Worm (Caenorhabditis elegans): Measurements from ENCODE around the gene C40A11.7.

C40A11.7 gene

DNA sequence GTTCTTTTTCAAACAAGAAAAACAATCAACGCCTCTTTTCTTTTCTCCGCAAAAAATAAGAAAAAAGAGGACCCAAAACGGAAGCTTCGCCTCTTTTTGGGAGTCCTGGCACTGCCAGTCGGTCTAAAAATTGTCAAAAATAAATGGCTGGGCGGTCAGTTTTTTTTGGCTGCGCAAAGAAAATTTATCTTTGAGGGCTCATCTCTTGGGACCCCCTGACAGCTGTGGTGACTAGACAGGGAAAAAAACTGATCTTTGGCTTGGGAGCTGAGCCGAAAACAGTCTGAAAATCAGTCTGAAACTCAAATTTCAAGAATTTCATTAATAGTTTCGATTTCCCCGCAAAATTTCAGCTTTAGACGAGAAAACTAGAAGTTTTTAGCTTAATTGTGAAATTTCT, 40.1 kb upstream of the C40A11.7 start:
- no peak for TF ChIP-seq ceh-82 (tag; optimal IDR thresholded peaks at IDR 0.05)

DNA sequence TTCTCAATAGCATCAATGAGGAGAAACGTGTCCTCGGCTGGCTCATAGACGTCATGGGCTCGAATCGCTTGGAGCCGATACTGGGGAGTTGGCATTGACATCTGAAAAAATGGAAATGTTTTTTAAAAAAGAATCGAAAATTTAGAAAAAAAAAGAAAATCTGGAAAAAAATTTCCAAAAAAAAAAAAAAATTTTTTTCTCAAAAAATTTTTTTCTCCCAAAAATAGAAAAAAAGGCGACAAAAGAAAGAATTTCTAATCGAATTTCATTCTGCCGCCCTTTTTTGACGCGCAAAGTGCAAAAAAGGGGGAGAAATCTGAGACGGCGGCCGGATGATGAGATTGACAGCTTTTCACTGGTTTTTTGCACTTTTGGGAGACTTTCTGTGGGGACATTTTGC, 39.0 kb upstream of the C40A11.7 start, which contains the start of gene mtq-2:
Gene mtq-2, minus strand, starts transcription at position 101 of the 400 bp plus-strand sequence.
- no peak for TF ChIP-seq skn-1 (tag; optimal IDR thresholded peaks at IDR 0.05)
- no peak for TF ChIP-seq ztf-11 (tag; optimal IDR thresholded peaks at IDR 0.05)
- no peak for TF ChIP-seq lin-39 (tag; optimal IDR thresholded peaks at IDR 0.05)
- TF ChIP-seq nhr-12 (tag; optimal IDR thresholded peaks at IDR 0.05), result no peak
- TF ChIP-seq zag-1 (tag; optimal IDR thresholded peaks at IDR 0.05), result no peak
- TF ChIP-seq ZK546.5 (tag; optimal IDR thresholded peaks at IDR 0.05), result no peak
- TF ChIP-seq nhr-23 (tag; optimal IDR thresholded peaks at IDR 0.05), result no peak
- TF ChIP-seq nhr-77 (tag; optimal IDR thresholded peaks at IDR 0.05), result no peak
- no peak for TF ChIP-seq elt-1 (tag; optimal IDR thresholded peaks at IDR 0.05)
- TF ChIP-seq sma-3 (GFP tag; optimal IDR thresholded peaks at IDR 0.05), result no peak
- no peak for TF ChIP-seq nhr-21 (tag; optimal IDR thresholded peaks at IDR 0.05)
- no peak for TF ChIP-seq mab-5 (tag; optimal IDR thresholded peaks at IDR 0.05)
- TF ChIP-seq Y55F3AM.14 (GFP tag; optimal IDR thresholded peaks at IDR 0.05), result no peak
- no peak for TF ChIP-seq sem-4 (tag; optimal IDR thresholded peaks at IDR 0.05)
- TF ChIP-seq mdl-1 (tag; optimal IDR thresholded peaks at IDR 0.05), result no peak

DNA sequence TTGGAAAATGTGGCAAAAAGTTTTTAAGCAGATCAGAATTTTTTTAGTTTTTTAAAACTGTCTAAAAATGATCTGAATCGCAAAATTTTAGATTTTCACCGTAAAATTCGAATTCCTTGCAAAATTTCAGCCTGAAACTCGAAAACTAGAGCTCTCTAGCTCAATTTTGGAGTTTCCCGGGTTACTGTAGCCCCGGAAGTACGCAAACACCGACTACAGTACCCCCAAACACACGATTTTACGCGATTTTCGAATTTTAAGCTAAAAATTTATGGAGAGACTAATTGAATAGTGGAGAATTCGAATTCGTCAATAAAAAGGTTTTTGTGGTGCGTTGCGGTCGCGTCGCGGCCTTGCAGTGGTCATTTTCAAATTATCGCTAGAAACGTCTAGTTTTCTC, 36.3 kb upstream of the C40A11.7 start:
- no peak for TF ChIP-seq skn-1 (tag; optimal IDR thresholded peaks at IDR 0.05)
- no peak for TF ChIP-seq nhr-6 (tag; optimal IDR thresholded peaks at IDR 0.05)
- no peak for TF ChIP-seq lin-11 (tag; optimal IDR thresholded peaks at IDR 0.05)
- TF ChIP-seq lsy-2 (tag; optimal IDR thresholded peaks at IDR 0.05), result peak in 1 of 2 experiments; percentile 31
- TF ChIP-seq dmd-4 (tag; optimal IDR thresholded peaks at IDR 0.05), result no peak
- TF ChIP-seq nhr-23 (tag; optimal IDR thresholded peaks at IDR 0.05), result no peak

DNA sequence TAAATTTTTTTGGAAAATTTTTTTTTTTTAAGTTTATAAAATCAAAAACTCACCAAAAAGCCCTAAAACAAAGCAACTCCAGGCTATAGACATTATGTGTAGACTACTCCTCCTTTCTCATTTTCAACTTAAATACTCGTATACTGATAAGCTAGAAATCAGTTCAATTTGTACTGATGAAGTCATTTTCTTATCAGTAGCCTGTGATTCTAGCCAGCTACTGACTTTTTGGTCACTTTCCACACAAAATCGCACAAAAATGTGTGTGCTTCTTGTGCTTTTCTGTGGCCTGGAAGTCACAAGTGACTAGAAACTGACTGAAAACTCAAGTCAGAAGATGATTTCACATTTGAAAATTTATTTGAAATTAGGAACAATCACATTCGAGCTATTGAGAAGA, 35.9 kb upstream of the C40A11.7 start, which contains the start of gene gba-2:
Gene gba-2, minus strand, starts transcription at position 106 of the 400 bp plus-strand sequence.
- TF ChIP-seq lin-39 (tag; optimal IDR thresholded peaks at IDR 0.05) (no peak), mbf-1 (tag; optimal IDR thresholded peaks at IDR 0.05) (no peak), sma-9 (GFP tag; optimal IDR thresholded peaks at IDR 0.05) (peak; percentile 31), sma-9 (tag; optimal IDR thresholded peaks at IDR 0.05) (no peak), gmeb-1 (tag; optimal IDR thresholded peaks at IDR 0.05) (no peak), mab-5 (tag; optimal IDR thresholded peaks at IDR 0.05) (no peak), fos-1 (tag; optimal IDR thresholded peaks at IDR 0.05) (peak; percentile 66)

DNA sequence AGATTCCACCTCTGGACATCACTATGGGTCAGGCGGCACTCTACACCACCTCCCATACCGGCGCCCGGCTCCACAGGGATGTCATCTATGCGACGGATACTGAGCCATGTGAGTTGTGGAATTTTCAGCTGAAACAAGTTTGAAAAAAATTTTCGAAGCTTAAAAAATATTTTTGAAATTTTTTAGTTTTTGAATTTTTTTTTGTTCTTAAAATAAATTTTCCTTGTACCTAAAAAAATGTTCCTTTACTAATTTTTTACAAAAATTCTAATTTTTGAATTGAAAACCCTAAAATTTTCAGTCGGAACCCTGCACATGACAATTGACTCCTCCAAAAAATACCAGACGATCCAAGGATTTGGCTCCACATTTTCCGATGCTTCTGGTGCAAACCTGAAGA, 27.4 kb upstream of the C40A11.7 start:
- no peak for TF ChIP-seq R02D3.7 (tag; optimal IDR thresholded peaks at IDR 0.05)

DNA sequence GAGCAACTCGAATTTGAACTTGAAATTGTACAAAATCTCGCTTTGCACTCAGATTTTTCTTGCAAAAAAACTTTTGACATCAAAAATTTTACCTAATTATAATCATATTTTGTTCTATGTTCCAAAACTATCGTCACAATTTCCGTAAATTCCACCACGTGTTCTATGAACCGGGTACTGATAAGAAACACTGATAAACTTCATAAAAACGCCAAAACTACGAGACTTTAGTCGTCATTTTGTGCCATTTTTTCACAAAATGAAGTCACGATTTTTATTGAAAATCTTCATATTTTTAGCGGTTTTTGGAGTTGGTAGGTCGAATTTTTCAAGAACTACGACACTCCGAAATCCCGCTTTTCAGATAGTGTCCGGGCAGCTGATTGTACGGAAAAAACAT, 26.3 kb upstream of the C40A11.7 start, which contains the start of gene gba-1:
Gene gba-1, plus strand, starts transcription at position 54 of the 400 bp plus-strand sequence.
- TF ChIP-seq crh-2 (tag; optimal IDR thresholded peaks at IDR 0.05), result peak; percentile 10
- TF ChIP-seq lsy-2 (tag; optimal IDR thresholded peaks at IDR 0.05), result no peak
- TF ChIP-seq fos-1 (tag; optimal IDR thresholded peaks at IDR 0.05), result peak; percentile 30
- no peak for TF ChIP-seq elt-3 (tag; optimal IDR thresholded peaks at IDR 0.05)
- TF ChIP-seq Y55F3AM.14 (GFP tag; optimal IDR thresholded peaks at IDR 0.05), result no peak
- TF ChIP-seq sma-9 (GFP tag; optimal IDR thresholded peaks at IDR 0.05), result no peak
- TF ChIP-seq sma-9 (tag; optimal IDR thresholded peaks at IDR 0.05), result no peak

ce11 chrII:2175367-2175766, 25.0 kb upstream of the C40A11.7 start, which contains the start of gene C33C12.7:
Gene C33C12.7 (minus strand): TSS chrII:2175467.
- TF ChIP-seq R02D3.7 (tag; optimal IDR thresholded peaks at IDR 0.05) (no peak), sem-4 (tag; optimal IDR thresholded peaks at IDR 0.05) (no peak), zag-1 (tag; optimal IDR thresholded peaks at IDR 0.05) (no peak), sma-3 (GFP tag; optimal IDR thresholded peaks at IDR 0.05) (no peak), mdl-1 (tag; optimal IDR thresholded peaks at IDR 0.05) (no peak), ztf-4 (tag; optimal IDR thresholded peaks at IDR 0.05) (no peak), lin-13 (GFP tag; optimal IDR thresholded peaks at IDR 0.05) (no peak), nhr-21 (tag; optimal IDR thresholded peaks at IDR 0.05) (no peak), skn-1 (tag; optimal IDR thresholded peaks at IDR 0.05) (no peak)

All from whole organism, L2 larva.